Fruit fly (Drosophila melanogaster) whole organism, adult: Measurements from ENCODE around the gene CG14965.

Experiments
- CG11617 ChIP-seq: fragments of 200-800 bp; sonication (Bioruptor generic); optimal IDR thresholded peaks from 2 replicates; lab custom pipeline; 2017; ENCODE audit warnings: mild to moderate bottlenecking, missing biosample characterization, missing genetic modification reagents, missing genetic modification characterization
- CG33017 ChIP-seq: fragments of 200-800 bp; sonication (Bioruptor generic); optimal IDR thresholded peaks from 2 replicates; lab custom pipeline; 2018; ENCODE audit warnings: missing biosample characterization, mild to moderate bottlenecking, missing genetic modification characterization, moderate library complexity
- CG7101 ChIP-seq: fragments of 200-800 bp; sonication (Bioruptor generic); optimal IDR thresholded peaks from 2 replicates; lab custom pipeline; 2018; ENCODE audit warnings: missing biosample characterization, mild to moderate bottlenecking, missing genetic modification characterization, moderate library complexity
- kay ChIP-seq: fragments of 200-800 bp; sonication (Bioruptor generic); peaks from one replicate; lab custom pipeline; 2016; ENCODE audit warnings: missing biosample characterization, missing genetic modification characterization, borderline replicate concordance

DNA sequence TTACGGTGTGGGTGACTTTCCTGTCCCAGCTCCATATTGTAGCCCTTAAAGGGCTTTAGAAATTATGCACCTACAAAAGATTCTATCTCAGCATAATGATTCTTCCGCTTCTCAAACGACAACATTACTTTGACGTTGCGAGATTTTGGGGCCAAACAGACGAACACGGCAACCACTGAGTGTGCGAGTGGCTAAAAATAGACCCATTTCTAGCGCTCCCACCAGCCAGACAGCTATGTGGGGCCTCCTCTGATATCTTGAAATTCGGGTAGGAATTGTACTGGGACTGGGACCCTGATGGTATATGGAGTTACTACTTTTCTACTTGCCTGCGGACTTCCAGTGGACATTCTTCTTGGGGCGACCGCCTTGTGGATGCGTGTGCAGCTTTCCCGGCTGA lies 14.4 kb downstream of the CG14965 start:
- TF ChIP-seq kay (GFP tag; lab: Kevin White, UChicago), result no peak
- no peak for TF ChIP-seq CG7101 (tag; lab: Kevin White, UChicago)
- TF ChIP-seq CG11617, result no peak
- no peak for TF ChIP-seq CG33017 (tag; lab: Kevin White, UChicago)
